Fruit fly (Drosophila melanogaster) S2 (cell line): ENCODE measurements around the gene Spn28F.

Experiments
- CG8478 ChIP-seq: fragments of >200 bp; optimal IDR thresholded peaks from 2 replicates; lab custom pipeline; 2018
- CTCF ChIP-seq, 2 experiments: fragments of >200 bp; optimal IDR thresholded peaks; 2 replicates each; lab custom pipeline; 2018

- TF ChIP-seq CTCF (optimal IDR thresholded peaks at IDR 0.05; lab: Kevin White, UChicago) (no peak), CG8478 (lab: Kevin White, UChicago) (no peak)
These were observed 37.9 kb downstream of the Spn28F start for dm6 chr2L:8203748-8204147.
